Fruit fly (Drosophila melanogaster): ENCODE measurements around the gene Acbp2.

DNA sequence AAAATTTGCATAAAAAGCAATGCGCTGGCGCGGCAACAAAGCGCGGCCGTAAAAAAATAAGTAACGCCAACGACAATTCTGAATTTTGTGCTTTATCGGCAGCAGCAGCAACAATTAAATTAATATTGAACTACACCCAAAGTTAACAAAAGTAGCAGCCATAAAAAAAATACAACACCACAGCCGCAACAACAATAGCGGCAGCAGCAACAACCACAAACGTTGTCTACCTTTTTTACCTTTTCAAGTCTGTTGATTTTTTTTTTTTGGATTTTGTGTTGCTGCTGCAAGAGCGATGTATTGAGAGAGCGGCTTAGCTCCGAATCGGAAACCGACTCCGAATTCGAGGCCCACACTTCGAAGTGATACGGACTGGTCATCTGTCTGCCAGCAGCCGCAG is 3.2 kb downstream of the Acbp2 start:
- no peak for TF ChIP-seq psq (optimal IDR thresholded peaks at IDR 0.05)
- no peak for TF ChIP-seq h (optimal IDR thresholded peaks at IDR 0.05)
- no peak for TF ChIP-seq insv (optimal IDR thresholded peaks at IDR 0.05)
- no peak for TF ChIP-seq ttk (optimal IDR thresholded peaks at IDR 0.05)

Measured in Kc167 (cell line).